Fruit fly (Drosophila melanogaster) Kc167 (cell line): ENCODE measurements around the gene eIF4E5.

Experiments used
- Myc ChIP-seq: fragments of >200 bp; optimal IDR thresholded peaks from 2 replicates; lab custom pipeline; 2017; ENCODE audit warnings: missing external identifiers
- Sin3A ChIP-seq: fragments of >200 bp; optimal IDR thresholded peaks from 2 replicates; lab custom pipeline; 2018; ENCODE audit warnings: missing external identifiers
- h ChIP-seq: fragments of >200 bp; optimal IDR thresholded peaks from 3 replicates; lab custom pipeline; 2018; ENCODE audit warnings: missing external identifiers
- insv ChIP-seq: fragments of >200 bp; optimal IDR thresholded peaks from 3 replicates; lab custom pipeline; 2018; ENCODE audit warnings: missing external identifiers
- psq ChIP-seq: fragments of >200 bp; optimal IDR thresholded peaks from 2 replicates; lab custom pipeline; 2017; ENCODE audit warnings: missing external identifiers
- ttk ChIP-seq: sonication (Bioruptor generic); optimal IDR thresholded peaks from 2 replicates; lab custom pipeline; 2017; ENCODE audit warnings: missing external identifiers

The eIF4E5 gene

DNA sequence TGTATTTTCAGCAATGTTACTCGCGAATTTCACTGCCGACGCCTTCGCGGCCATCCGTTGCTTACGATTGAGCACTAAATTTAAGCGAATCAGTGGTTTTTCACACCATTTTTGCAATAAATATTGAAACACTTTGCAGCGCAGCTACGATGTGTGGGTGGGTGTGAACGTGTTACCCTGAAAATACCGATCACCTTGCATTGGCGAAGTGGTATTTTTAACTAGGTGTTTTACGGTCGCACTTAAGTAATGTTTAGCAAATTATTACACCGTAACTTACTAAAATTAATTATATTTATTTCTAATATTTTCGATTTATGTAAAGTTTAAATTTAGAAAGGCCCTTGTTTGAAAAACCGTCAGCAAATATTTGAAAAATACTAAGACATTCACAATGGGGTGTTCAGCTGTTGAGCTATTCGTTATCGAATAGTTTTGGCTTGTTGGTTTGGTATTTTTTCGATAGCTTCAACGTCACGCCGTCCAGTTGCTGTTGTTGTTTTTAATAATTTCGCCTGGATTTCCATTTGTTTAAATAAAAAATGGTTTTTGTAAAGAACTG is 41.3 kb downstream of the eIF4E5 start, which contains the start of the genes syd and Srp9:
syd (minus strand) TSS at position 188 of the 562 bp plus-strand sequence.
Srp9 (plus strand) TSS at position 441 of the 562 bp plus-strand sequence.
- TF ChIP-seq Sin3A (lab: Kevin White, UChicago) (no peak), psq (lab: Kevin White, UChicago) (no peak), Myc (lab: Kevin White, UChicago) (no peak), insv (no peak), ttk (lab: Kevin White, UChicago) (no peak), h (lab: Kevin White, UChicago) (no peak)

- TF ChIP-seq psq (lab: Kevin White, UChicago) (no peak), Sin3A (lab: Kevin White, UChicago) (no peak), Myc (lab: Kevin White, UChicago) (no peak), ttk (lab: Kevin White, UChicago) (no peak), insv (no peak), h (lab: Kevin White, UChicago) (no peak)
Observed at dm6 chr3L:7938638-7939037, 44.0 kb downstream of the eIF4E5 start.

DNA sequence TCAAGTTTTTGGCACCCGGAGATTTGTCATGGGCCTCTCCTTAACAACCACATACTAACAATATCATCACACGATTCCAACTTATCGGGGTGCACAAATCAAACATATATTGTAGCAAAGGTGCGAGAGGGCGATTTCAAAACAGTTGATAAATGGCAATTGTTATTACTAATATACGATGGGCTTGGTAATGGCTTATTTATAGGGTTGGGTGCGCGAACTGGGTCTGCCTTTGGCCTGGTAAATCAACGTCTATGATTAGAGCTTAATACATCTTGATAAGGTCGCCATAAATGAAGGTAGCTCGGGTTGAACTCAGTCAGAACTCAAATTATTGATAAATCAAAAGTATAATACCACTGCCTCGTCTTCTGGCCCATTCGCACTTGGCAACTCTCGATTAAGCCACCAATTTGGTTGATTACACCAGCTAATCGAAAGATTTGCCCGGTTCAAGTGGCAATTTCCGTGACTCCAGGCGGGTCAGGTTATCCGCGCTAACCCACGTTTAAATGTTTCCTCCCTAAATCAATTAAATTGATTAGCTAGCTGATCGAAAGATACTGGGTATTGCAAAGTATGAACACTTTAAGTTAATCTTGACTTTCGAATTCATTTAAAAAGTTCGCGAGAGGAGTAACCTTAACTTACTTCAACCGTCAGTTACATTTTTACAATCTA is 46.0 kb downstream of the eIF4E5 start:
- no peak for TF ChIP-seq psq (lab: Kevin White, UChicago)

- TF ChIP-seq Sin3A (lab: Kevin White, UChicago): no peak
- no peak for TF ChIP-seq Myc (lab: Kevin White, UChicago)
- no peak for TF ChIP-seq insv
- TF ChIP-seq psq (lab: Kevin White, UChicago): no peak
- TF ChIP-seq ttk (lab: Kevin White, UChicago): no peak
- TF ChIP-seq h (lab: Kevin White, UChicago): no peak
Observed at dm6 chr3L:7941514-7941913, 46.8 kb downstream of the eIF4E5 start.

dm6 chr3L:7942403-7942952 is 47.8 kb downstream of the eIF4E5 start:
- TF ChIP-seq ttk (lab: Kevin White, UChicago) (no peak), h (lab: Kevin White, UChicago) (no peak), psq (lab: Kevin White, UChicago) (no peak), Myc (lab: Kevin White, UChicago) (no peak), Sin3A (lab: Kevin White, UChicago) (no peak), insv (no peak)

DNA sequence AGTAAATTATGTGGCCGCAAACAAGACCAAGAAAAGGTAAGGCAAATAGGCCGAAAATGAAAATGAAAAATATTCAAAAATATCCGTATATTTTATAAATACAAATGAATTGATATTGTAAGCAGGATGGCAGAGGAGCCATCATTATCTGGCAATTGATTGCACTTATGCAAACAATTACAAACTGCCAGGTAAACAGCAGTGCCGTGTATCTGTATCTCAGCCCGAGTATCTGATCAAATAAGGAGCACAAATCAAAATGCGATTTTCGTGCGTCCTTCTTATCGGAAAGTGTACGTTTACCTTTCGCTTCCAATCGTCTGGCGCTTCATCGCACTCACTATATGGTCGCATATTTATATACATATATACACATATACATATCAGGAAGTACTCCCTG is 48.4 kb downstream of the eIF4E5 start:
- no peak for TF ChIP-seq h (lab: Kevin White, UChicago)
- TF ChIP-seq insv: no peak
- no peak for TF ChIP-seq Sin3A (lab: Kevin White, UChicago)
- no peak for TF ChIP-seq Myc (lab: Kevin White, UChicago)
- TF ChIP-seq psq (lab: Kevin White, UChicago): no peak
- no peak for TF ChIP-seq ttk (lab: Kevin White, UChicago)

dm6 chr3L:7943950-7944349 is 49.3 kb downstream of the eIF4E5 start:
- TF ChIP-seq ttk (lab: Kevin White, UChicago) (no peak), Sin3A (lab: Kevin White, UChicago) (no peak), Myc (lab: Kevin White, UChicago) (no peak), h (lab: Kevin White, UChicago) (no peak), psq (lab: Kevin White, UChicago) (no peak), insv (no peak)
